Fruit fly (Drosophila melanogaster) whole organism, embryonic: ENCODE results near the gene HHEX.

Experiments used
- Blimp-1 ChIP-seq: fragments of 200-800 bp; sonication (Bioruptor generic); optimal IDR thresholded peaks from 3 replicates; lab custom pipeline; 2018; ENCODE audit warnings: missing biosample characterization, missing genetic modification characterization, mild to moderate bottlenecking, moderate library complexity, missing genetic modification reagents
- CG10979 ChIP-seq: fragments of 200-800 bp; sonication (Bioruptor generic); optimal IDR thresholded peaks from 2 replicates; lab custom pipeline; 2018; ENCODE audit warnings: missing biosample characterization, mild to moderate bottlenecking, missing genetic modification characterization, moderate library complexity
- CG17912 ChIP-seq: fragments of 200-800 bp; sonication (Bioruptor generic); optimal IDR thresholded peaks from 2 replicates; lab custom pipeline; 2018; ENCODE audit warnings: missing biosample characterization, mild to moderate bottlenecking, missing genetic modification characterization
- CG1832 ChIP-seq: fragments of 200-800 bp; sonication (Bioruptor generic); optimal IDR thresholded peaks from 2 replicates; lab custom pipeline; 2017; ENCODE audit warnings: missing biosample characterization, mild to moderate bottlenecking, missing genetic modification characterization, inconsistent platforms
- CG6689 ChIP-seq: fragments of 200-800 bp; sonication (Bioruptor generic); IDR thresholded peaks from 2 replicates; pipeline ENCODE4 v1.3.6; 2022; ENCODE audit warnings: missing biosample characterization, missing genetic modification characterization
- CG6791 ChIP-seq: fragments of 200-800 bp; sonication (Bioruptor generic); IDR thresholded peaks from 3 replicates; pipeline ENCODE4 v1.3.6; 2022; ENCODE audit warnings: missing biosample characterization, missing genetic modification characterization; ENCODE audit not compliant: partially characterized antibody
- Dll ChIP-seq: fragments of 200-800 bp; sonication (Bioruptor generic); IDR thresholded peaks from 4 replicates; pipeline ENCODE4 v1.3.6; 2022; ENCODE audit warnings: missing biosample characterization, missing genetic modification characterization; ENCODE audit not compliant: partially characterized antibody
- Eip74EF ChIP-seq, 2 experiments: fragments of 200-800 bp in 1 of 2; fragments of >200 bp in 1 of 2; sonication (Bioruptor generic) in 1 of 2; optimal IDR thresholded peaks; 2 replicates each; lab custom pipeline; 2017 to 2019; ENCODE audit warnings: missing biosample characterization in 2 of 2, missing genetic modification characterization in 2 of 2, mild to moderate bottlenecking in 1 of 2, moderate library complexity in 1 of 2
- MBD-R2 ChIP-seq: fragments of 200-800 bp; sonication (Bioruptor generic); IDR thresholded peaks from 2 replicates; pipeline ENCODE4 v1.3.6; 2022; ENCODE audit warnings: missing biosample characterization, missing genetic modification characterization
- NK7.1 ChIP-seq: fragments of 200-800 bp; sonication (Bioruptor generic); optimal IDR thresholded peaks from 3 replicates; lab custom pipeline; 2016; ENCODE audit warnings: missing biosample characterization, missing genetic modification characterization
- Scr ChIP-seq: fragments of 200-800 bp; sonication (Bioruptor generic); IDR thresholded peaks from 2 replicates; pipeline ENCODE4 v1.3.6; 2022; ENCODE audit warnings: missing biosample characterization, missing genetic modification characterization; ENCODE audit not compliant: partially characterized antibody
- Trl ChIP-seq, 3 experiments: fragments of >200 bp in 2 of 3; fragments of 200-800 bp in 1 of 3; sonication (Bioruptor generic) in 1 of 3; optimal IDR thresholded peaks; 2 replicates in 1 of 3; 3 replicates in 2 of 3; lab custom pipeline; 2016 to 2017; ENCODE audit warnings: missing biosample characterization in 1 of 3, missing genetic modification characterization in 1 of 3
- ara ChIP-seq: fragments of 200-800 bp; sonication (Bioruptor generic); IDR thresholded peaks from 2 replicates; pipeline ENCODE4 v1.3.6; 2022; ENCODE audit warnings: missing biosample characterization, missing genetic modification characterization
- cg ChIP-seq: fragments of 200-800 bp; sonication (Bioruptor generic); optimal IDR thresholded peaks from 3 replicates; lab custom pipeline; 2019; ENCODE audit warnings: missing biosample characterization, mild to moderate bottlenecking, missing genetic modification characterization, moderate library complexity
- chn ChIP-seq: fragments of 200-800 bp; sonication (Bioruptor generic); optimal IDR thresholded peaks from 2 replicates; lab custom pipeline; 2016; ENCODE audit warnings: missing biosample characterization, missing genetic modification characterization
- crol ChIP-seq: fragments of 200-800 bp; sonication (Bioruptor generic); IDR thresholded peaks from 2 replicates; pipeline ENCODE4 v1.3.6; 2022; ENCODE audit warnings: missing biosample characterization, missing genetic modification characterization
- dm ChIP-seq: fragments of 200-800 bp; sonication (Bioruptor generic); optimal IDR thresholded peaks from 3 replicates; lab custom pipeline; 2016; ENCODE audit warnings: missing biosample characterization, missing genetic modification characterization
- dpn ChIP-seq, 2 experiments: fragments of 200-800 bp; sonication (Bioruptor generic); optimal IDR thresholded peaks; 3 replicates each; lab custom pipeline; 2016; ENCODE audit warnings: missing biosample characterization in 2 of 2, missing genetic modification characterization in 2 of 2
- emc ChIP-seq: fragments of 200-800 bp; sonication (Bioruptor generic); optimal IDR thresholded peaks from 2 replicates; lab custom pipeline; 2016; ENCODE audit warnings: missing biosample characterization, missing genetic modification characterization
- gce ChIP-seq: fragments of 200-800 bp; sonication (Bioruptor generic); IDR thresholded peaks from 3 replicates; pipeline ENCODE4 v1.3.6; 2022; ENCODE audit warnings: missing biosample characterization, missing genetic modification characterization
- hkb ChIP-seq, 2 experiments: fragments of 200-800 bp in 1 of 2; fragments of >200 bp in 1 of 2; sonication (Bioruptor generic) in 1 of 2; IDR thresholded peaks in 1 of 2; optimal IDR thresholded peaks in 1 of 2; 2 replicates each; pipeline versions ENCODE4 v1.3.6 to Lab custom; 2017 to 2022; ENCODE audit warnings: missing biosample characterization in 1 of 2, missing genetic modification characterization in 1 of 2
- insv ChIP-seq, 2 experiments: fragments of 200-800 bp; sonication (Bioruptor generic); optimal IDR thresholded peaks; 3 replicates each; lab custom pipeline; 2016 to 2018; ENCODE audit warnings: missing biosample characterization in 2 of 2, missing genetic modification characterization in 2 of 2
- kay ChIP-seq: fragments of 200-800 bp; sonication (Bioruptor generic); optimal IDR thresholded peaks from 2 replicates; lab custom pipeline; 2016; ENCODE audit warnings: missing biosample characterization, missing genetic modification characterization
- nerfin-1 ChIP-seq: fragments of 200-800 bp; sonication (Bioruptor generic); optimal IDR thresholded peaks from 3 replicates; lab custom pipeline; 2019; ENCODE audit warnings: missing biosample characterization, mild to moderate bottlenecking, missing genetic modification characterization, moderate library complexity
- nmo ChIP-seq: fragments of 200-800 bp; sonication (Bioruptor generic); optimal IDR thresholded peaks from 2 replicates; lab custom pipeline; 2018; ENCODE audit warnings: missing biosample characterization, mild to moderate bottlenecking, missing genetic modification characterization, moderate library complexity
- onecut ChIP-seq: fragments of 200-800 bp; sonication (Bioruptor generic); IDR thresholded peaks from 2 replicates; pipeline ENCODE4 v1.3.6; 2022; ENCODE audit warnings: missing biosample characterization, missing genetic modification characterization
- pros ChIP-seq: fragments of 200-800 bp; sonication (Bioruptor generic); optimal IDR thresholded peaks from 3 replicates; lab custom pipeline; 2019; ENCODE audit warnings: missing biosample characterization, mild to moderate bottlenecking, missing genetic modification characterization, moderate library complexity
- ro ChIP-seq: fragments of 200-800 bp; sonication (Bioruptor generic); IDR thresholded peaks from 2 replicates; pipeline ENCODE4 v1.3.6; 2022; ENCODE audit warnings: missing biosample characterization, missing genetic modification characterization
- row ChIP-seq: fragments of 200-800 bp; sonication (Bioruptor generic); IDR thresholded peaks from 3 replicates; pipeline ENCODE4 v1.3.6; 2022; ENCODE audit warnings: missing biosample characterization, missing genetic modification characterization
- sc ChIP-seq, 3 experiments: fragments of >200 bp in 2 of 3; fragments of 200-800 bp in 1 of 3; sonication (Bioruptor generic) in 1 of 3; optimal IDR thresholded peaks; 2 replicates in 2 of 3; 3 replicates in 1 of 3; lab custom pipeline; 2017; ENCODE audit warnings: mild to moderate bottlenecking in 1 of 3, missing biosample characterization in 1 of 3, missing genetic modification characterization in 1 of 3, missing genetic modification reagents in 1 of 3
- sr ChIP-seq: fragments of 200-800 bp; sonication (Bioruptor generic); IDR thresholded peaks from 3 replicates; pipeline ENCODE4 v1.3.6; 2022; ENCODE audit warnings: missing biosample characterization, missing genetic modification characterization
- sug ChIP-seq: fragments of 200-800 bp; optimal IDR thresholded peaks from 2 replicates; lab custom pipeline; 2019; ENCODE audit warnings: missing biosample characterization, mild to moderate bottlenecking, missing genetic modification characterization, moderate library complexity
- tin ChIP-seq: fragments of 200-800 bp; sonication (Bioruptor generic); optimal IDR thresholded peaks from 3 replicates; lab custom pipeline; 2016; ENCODE audit warnings: missing biosample characterization, missing genetic modification characterization
- tll ChIP-seq, 2 experiments: fragments of 200-800 bp in 1 of 2; fragments of >200 bp in 1 of 2; sonication (Bioruptor generic) in 1 of 2; optimal IDR thresholded peaks; 2 replicates each; lab custom pipeline; 2017 to 2019; ENCODE audit warnings: missing biosample characterization in 2 of 2, missing genetic modification characterization in 2 of 2, mild to moderate bottlenecking in 1 of 2, moderate library complexity in 1 of 2

The HHEX gene

dm6 chr3R:21097160-21097559 is 16.4 kb upstream of the HHEX start (continued):
- no peak for TF ChIP-seq CG10979 (tag; lab: Kevin White, UChicago)

dm6 chr3R:21096532-21097143 is 15.9 kb upstream of the HHEX start:
- peak; percentile 49 for TF ChIP-seq CG6689 (GFP tag; lab: Robert Waterston, UW)
- 0 out of 3 replicates have a peak, but pooled peaks have one; percentile 13 for TF ChIP-seq gce (GFP tag; lab: Robert Waterston, UW)
- TF ChIP-seq nerfin-1 (tag; lab: Kevin White, UChicago), result peak; percentile 30
- TF ChIP-seq sr (GFP tag; lab: Robert Waterston, UW), result 0 out of 3 replicates have a peak, but pooled peaks have one; percentile 11
- TF ChIP-seq cg (GFP tag; lab: Kevin White, UChicago), result peak; percentile 55
- TF ChIP-seq onecut (GFP tag; lab: Robert Waterston, UW), result peak; percentile 87
- TF ChIP-seq emc (GFP tag; lab: Kevin White, UChicago), result no peak
- TF ChIP-seq ara (GFP tag; lab: Robert Waterston, UW), result no peak
- no peak for TF ChIP-seq CG1832 (GFP tag; lab: Kevin White, UChicago)
- TF ChIP-seq ro (GFP tag; lab: Robert Waterston, UW), result no peak
- TF ChIP-seq nmo (GFP tag; lab: Kevin White, UChicago), result no peak
- peak; percentile 70 to 72 for TF ChIP-seq Trl (optimal IDR thresholded peaks at IDR 0.05; lab: Kevin White, UChicago)
- TF ChIP-seq Trl (GFP tag; optimal IDR thresholded peaks at IDR 0.05; lab: Kevin White, UChicago), result no peak
- TF ChIP-seq row (GFP tag; lab: Robert Waterston, UW), result no peak
- TF ChIP-seq sc (optimal IDR thresholded peaks at IDR 0.05; lab: Kevin White, UChicago), result no peak
- TF ChIP-seq sc (GFP tag; optimal IDR thresholded peaks at IDR 0.05; lab: Kevin White, UChicago), result no peak
- no peak for TF ChIP-seq sug
- peak in 1 of 2 experiments; percentile 18 for TF ChIP-seq insv (GFP tag; optimal IDR thresholded peaks at IDR 0.05; lab: Kevin White, UChicago)
- TF ChIP-seq CG6791 (GFP tag; lab: Robert Waterston, UW), result peak; percentile 39; the same call in 1 of the 3 replicates
- peak; percentile 13; the same call in 1 of the 2 replicates for TF ChIP-seq crol (GFP tag; lab: Robert Waterston, UW)
- no peak for TF ChIP-seq dm
- TF ChIP-seq hkb (optimal IDR thresholded peaks at IDR 0.05; lab: Kevin White, UChicago), result no peak
- 0 out of 2 replicates have a peak, but pooled peaks have one; percentile 14 for TF ChIP-seq hkb (GFP tag; IDR thresholded peaks at IDR 0.05; lab: Robert Waterston, UW)
- TF ChIP-seq chn (GFP tag; lab: Kevin White, UChicago), result peak; percentile 27
- peak in 1 of 2 experiments; percentile 32 for TF ChIP-seq tll (GFP tag; optimal IDR thresholded peaks at IDR 0.05; lab: Kevin White, UChicago)
- TF ChIP-seq pros (GFP tag; lab: Kevin White, UChicago), result peak; percentile 51
- TF ChIP-seq NK7.1 (GFP tag; lab: Kevin White, UChicago), result no peak
- TF ChIP-seq Scr (GFP tag; lab: Robert Waterston, UW), result 0 out of 2 replicates have a peak, but pooled peaks have one; percentile 6
- TF ChIP-seq Eip74EF (GFP tag; optimal IDR thresholded peaks at IDR 0.05; lab: Kevin White, UChicago), result no peak
- TF ChIP-seq tin, result no peak
- no peak for TF ChIP-seq dpn (GFP tag; optimal IDR thresholded peaks at IDR 0.05; lab: Kevin White, UChicago)
- TF ChIP-seq Dll (GFP tag; lab: Robert Waterston, UW), result peak; percentile 42; the same call in 1 of the 4 replicates
- 0 out of 2 replicates have a peak, but pooled peaks have one; percentile 10 for TF ChIP-seq MBD-R2 (GFP tag; lab: Robert Waterston, UW)

DNA sequence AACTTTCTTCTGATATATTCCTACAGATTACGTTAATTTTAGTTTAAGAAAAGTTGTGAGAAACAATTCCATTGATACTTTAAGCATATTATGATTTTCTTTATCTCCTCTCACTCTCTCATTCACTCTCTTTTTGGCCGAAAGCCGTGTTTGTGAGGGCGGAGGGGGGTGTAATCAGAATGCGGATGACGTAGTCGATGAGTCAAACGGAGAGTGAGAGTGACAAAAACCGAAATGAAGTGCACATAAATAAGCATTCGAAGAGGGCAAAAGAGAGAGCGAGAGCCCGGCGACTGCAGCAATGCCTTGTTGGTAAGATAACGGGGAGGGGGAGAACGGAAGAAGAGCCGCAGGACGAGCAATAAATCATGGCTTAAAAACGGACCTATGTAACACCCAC is 13.6 kb upstream of the HHEX start:
- TF ChIP-seq CG17912, result no peak
- TF ChIP-seq kay (GFP tag; lab: Kevin White, UChicago), result peak; percentile 33
- TF ChIP-seq Blimp-1 (GFP tag; lab: Kevin White, UChicago), result peak; percentile 93
- peak; percentile 87 for TF ChIP-seq crol (GFP tag; lab: Robert Waterston, UW)
- peak; percentile 5 to 53 for TF ChIP-seq Trl (optimal IDR thresholded peaks at IDR 0.05; lab: Kevin White, UChicago)
- no peak for TF ChIP-seq Trl (GFP tag; optimal IDR thresholded peaks at IDR 0.05; lab: Kevin White, UChicago)
